Fruit fly (Drosophila melanogaster) S2 (cell line): ENCODE data around the gene CG5001.

Source experiments
- CG8478 ChIP-seq: fragments of >200 bp; optimal IDR thresholded peaks from 2 replicates; lab custom pipeline; 2018
- CTCF ChIP-seq, 2 experiments: fragments of >200 bp; optimal IDR thresholded peaks; 2 replicates each; lab custom pipeline; 2018

DNA sequence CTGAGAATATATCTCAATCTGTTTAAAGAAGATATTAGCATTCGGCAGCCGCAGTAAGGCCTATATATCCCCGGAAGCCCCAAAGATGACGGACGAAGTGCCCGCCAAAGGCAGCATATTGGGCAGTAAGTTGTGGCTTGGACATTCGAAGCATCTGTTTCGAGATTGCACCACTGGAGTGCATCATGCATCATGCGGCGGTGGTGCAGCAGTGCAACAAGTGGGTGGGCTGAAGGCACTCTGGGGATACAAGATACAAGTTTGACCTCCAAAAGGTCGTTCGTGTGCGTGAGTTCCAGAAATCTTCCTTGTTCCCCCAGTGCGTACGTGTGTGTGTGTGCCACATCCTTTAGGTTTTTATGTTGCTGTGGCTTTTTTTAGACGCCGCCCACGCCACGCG, 42.3 kb upstream of the CG5001 start:
- no peak for TF ChIP-seq CTCF (optimal IDR thresholded peaks at IDR 0.05; lab: Kevin White, UChicago)
- no peak for TF ChIP-seq CG8478
